Fruit fly (Drosophila melanogaster) whole organism: ENCODE data around the gene Rai1.

Experiments
- EcR ChIP-seq, 2 experiments: fragments of >200 bp; optimal IDR thresholded peaks; 2 replicates each; lab custom pipeline; 2017; ENCODE audit warnings: missing biosample characterization in 2 of 2, missing genetic modification characterization in 2 of 2, missing genetic modification reagents in 2 of 2
- usp ChIP-seq: fragments of >200 bp; optimal IDR thresholded peaks from 2 replicates; lab custom pipeline; 2017; ENCODE audit warnings: missing biosample characterization, missing genetic modification characterization, mixed read lengths

DNA sequence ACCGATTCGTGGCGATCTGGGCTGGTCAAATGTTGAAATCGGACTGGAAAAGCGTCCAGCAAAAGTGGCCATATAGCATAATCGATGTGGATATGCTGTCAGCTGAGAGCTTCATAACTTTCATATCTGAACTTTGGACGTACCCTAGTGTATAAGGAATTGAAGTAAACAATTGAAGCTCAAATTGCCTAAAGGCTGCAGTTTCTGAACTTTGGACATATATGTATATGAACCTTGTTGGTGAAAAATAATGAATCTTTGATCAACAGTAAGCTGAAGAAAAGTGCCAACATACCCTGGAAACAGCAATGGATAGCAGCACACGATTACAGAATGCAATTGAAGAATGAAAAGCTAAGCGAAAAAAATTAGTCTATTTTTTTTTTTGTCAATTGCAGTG is 26.9 kb upstream of the Rai1 start:
- TF ChIP-seq EcR (GFP tag; optimal IDR thresholded peaks at IDR 0.05; lab: Kevin White, UChicago) (no peak), usp (GFP tag; lab: Kevin White, UChicago) (no peak)
